Fruit fly (Drosophila melanogaster) whole organism, embryonic: ENCODE data around the gene TyrRII.

Experiments
- Bdp1 ChIP-seq: fragments of 200-800 bp; sonication (Bioruptor generic); optimal IDR thresholded peaks from 3 replicates; lab custom pipeline; 2016; ENCODE audit warnings: missing biosample characterization, missing genetic modification characterization
- CG10321 ChIP-seq: fragments of 200-800 bp; sonication (Bioruptor generic); IDR thresholded peaks from 2 replicates; pipeline ENCODE4 v1.3.6; 2022; ENCODE audit warnings: missing biosample characterization, missing genetic modification characterization
- CG11560 ChIP-seq: fragments of 200-800 bp; sonication (Bioruptor generic); IDR thresholded peaks from 3 replicates; pipeline ENCODE4 v1.3.6; 2022; ENCODE audit warnings: missing biosample characterization, missing genetic modification characterization
- CG12104 ChIP-seq: fragments of 200-800 bp; sonication (Bioruptor generic); optimal IDR thresholded peaks from 3 replicates; lab custom pipeline; 2016; ENCODE audit warnings: missing biosample characterization, missing genetic modification characterization
- CG16779 ChIP-seq: fragments of 200-800 bp; sonication (Bioruptor generic); IDR thresholded peaks from 2 replicates; pipeline ENCODE4 v1.3.6; 2022; ENCODE audit warnings: missing biosample characterization, missing genetic modification characterization
- CG18476 ChIP-seq: fragments of 200-800 bp; sonication (Bioruptor generic); optimal IDR thresholded peaks from 2 replicates; lab custom pipeline; 2016; ENCODE audit warnings: missing biosample characterization, mild to moderate bottlenecking, missing genetic modification characterization
- CG3847 ChIP-seq: fragments of 200-800 bp; sonication (Bioruptor generic); IDR thresholded peaks from 2 replicates; pipeline ENCODE4 v1.3.6; 2022; ENCODE audit warnings: missing biosample characterization, missing genetic modification characterization
- CG4360 ChIP-seq: fragments of 200-800 bp; sonication (Bioruptor generic); IDR thresholded peaks from 2 replicates; pipeline ENCODE4 v1.3.6; 2022; ENCODE audit warnings: missing biosample characterization, missing genetic modification characterization
- CG6175 ChIP-seq: fragments of 200-800 bp; sonication (Bioruptor generic); IDR thresholded peaks from 3 replicates; pipeline ENCODE4 v1.3.6; 2022; ENCODE audit warnings: missing biosample characterization, missing genetic modification characterization
- CG6683 ChIP-seq: fragments of 200-800 bp; sonication (Bioruptor generic); optimal IDR thresholded peaks from 2 replicates; lab custom pipeline; 2017; ENCODE audit warnings: missing biosample characterization, mild to moderate bottlenecking, missing genetic modification characterization, missing genetic modification reagents
- CG7372 ChIP-seq: fragments of 200-800 bp; sonication (Bioruptor generic); IDR thresholded peaks from 2 replicates; pipeline ENCODE4 v1.3.6; 2022; ENCODE audit warnings: missing biosample characterization, missing genetic modification characterization
- CG7786 ChIP-seq: fragments of 200-800 bp; sonication (Bioruptor generic); optimal IDR thresholded peaks from 2 replicates; lab custom pipeline; 2016; ENCODE audit warnings: missing biosample characterization, missing genetic modification characterization
- CG9932 ChIP-seq: fragments of 200-800 bp; sonication (Bioruptor generic); IDR thresholded peaks from 2 replicates; pipeline ENCODE4 v1.3.6; 2022; ENCODE audit warnings: missing biosample characterization, missing genetic modification characterization
- CkIIα-i1 ChIP-seq: fragments of 200-800 bp; sonication (Bioruptor generic); IDR thresholded peaks from 2 replicates; pipeline ENCODE4 v1.3.6; 2022; ENCODE audit warnings: missing biosample characterization, missing genetic modification characterization
- Dbx ChIP-seq: fragments of 200-800 bp; sonication (Bioruptor generic); IDR thresholded peaks from 3 replicates; pipeline ENCODE4 v1.3.6; 2022; ENCODE audit warnings: missing biosample characterization, missing genetic modification characterization
- Dp ChIP-seq: fragments of 200-800 bp; sonication (Bioruptor generic); optimal IDR thresholded peaks from 2 replicates; lab custom pipeline; 2018; ENCODE audit warnings: missing biosample characterization, mild to moderate bottlenecking, missing genetic modification characterization, moderate library complexity
- E2f1 ChIP-seq: fragments of 200-800 bp; sonication (Bioruptor generic); IDR thresholded peaks from 2 replicates; pipeline ENCODE4 v1.3.6; 2022; ENCODE audit warnings: missing biosample characterization, missing genetic modification characterization
- ERR ChIP-seq: fragments of 200-800 bp; sonication (Bioruptor generic); optimal IDR thresholded peaks from 2 replicates; lab custom pipeline; 2016; ENCODE audit warnings: missing biosample characterization, missing genetic modification characterization
- Eip74EF ChIP-seq, 2 experiments: fragments of 200-800 bp in 1 of 2; fragments of >200 bp in 1 of 2; sonication (Bioruptor generic) in 1 of 2; optimal IDR thresholded peaks; 2 replicates each; lab custom pipeline; 2017 to 2019; ENCODE audit warnings: missing biosample characterization in 2 of 2, missing genetic modification characterization in 2 of 2, mild to moderate bottlenecking in 1 of 2, moderate library complexity in 1 of 2
- H15 ChIP-seq: fragments of 200-800 bp; sonication (Bioruptor generic); IDR thresholded peaks from 3 replicates; pipeline ENCODE4 v1.3.6; 2022; ENCODE audit warnings: missing biosample characterization, missing genetic modification characterization
- HHEX ChIP-seq: fragments of 200-800 bp; sonication (Bioruptor generic); optimal IDR thresholded peaks from 3 replicates; lab custom pipeline; 2017; ENCODE audit warnings: missing biosample characterization, mild to moderate bottlenecking, missing genetic modification characterization, missing genetic modification reagents
- Med ChIP-seq: fragments of 200-800 bp; sonication (Bioruptor generic); peaks from one replicate; lab custom pipeline; 2016; ENCODE audit warnings: missing biosample characterization, missing genetic modification characterization, mild to moderate bottlenecking, inconsistent platforms, moderate library complexity
- Myb ChIP-seq: fragments of 200-800 bp; sonication (Bioruptor generic); optimal IDR thresholded peaks from 2 replicates; lab custom pipeline; 2016; ENCODE audit warnings: missing biosample characterization, missing genetic modification characterization
- NFAT ChIP-seq: fragments of 200-800 bp; sonication (Bioruptor generic); IDR thresholded peaks from 2 replicates; pipeline ENCODE4 v1.3.6; 2022; ENCODE audit warnings: missing biosample characterization, missing genetic modification characterization
- Ssrp ChIP-seq: fragments of 200-800 bp; sonication (Bioruptor generic); optimal IDR thresholded peaks from 2 replicates; lab custom pipeline; 2018; ENCODE audit warnings: missing biosample characterization, mild to moderate bottlenecking, missing genetic modification characterization, moderate library complexity
- Trl ChIP-seq, 3 experiments: fragments of >200 bp in 2 of 3; fragments of 200-800 bp in 1 of 3; sonication (Bioruptor generic) in 1 of 3; optimal IDR thresholded peaks; 2 replicates in 1 of 3; 3 replicates in 2 of 3; lab custom pipeline; 2016 to 2017; ENCODE audit warnings: missing biosample characterization in 1 of 3, missing genetic modification characterization in 1 of 3
- ato ChIP-seq: fragments of 200-800 bp; sonication (Bioruptor generic); IDR thresholded peaks from 2 replicates; pipeline ENCODE4 v1.3.6; 2022; ENCODE audit warnings: missing biosample characterization, missing genetic modification characterization; ENCODE audit not compliant: partially characterized antibody
- cas ChIP-seq: fragments of 200-800 bp; sonication (Bioruptor generic); IDR thresholded peaks from 2 replicates; pipeline ENCODE4 v1.3.6; 2022; ENCODE audit warnings: missing biosample characterization, missing genetic modification characterization
- chm ChIP-seq: fragments of 200-800 bp; sonication (Bioruptor generic); IDR thresholded peaks from 2 replicates; pipeline ENCODE4 v1.3.6; 2022; ENCODE audit warnings: missing biosample characterization, missing genetic modification characterization
- crc ChIP-seq: fragments of 200-800 bp; sonication (Bioruptor generic); optimal IDR thresholded peaks from 2 replicates; lab custom pipeline; 2016; ENCODE audit warnings: missing biosample characterization, missing genetic modification characterization
- crol ChIP-seq: fragments of 200-800 bp; sonication (Bioruptor generic); IDR thresholded peaks from 2 replicates; pipeline ENCODE4 v1.3.6; 2022; ENCODE audit warnings: missing biosample characterization, missing genetic modification characterization
- dan ChIP-seq: fragments of 200-800 bp; sonication (Bioruptor generic); IDR thresholded peaks from 2 replicates; pipeline ENCODE4 v1.3.6; 2022; ENCODE audit warnings: missing biosample characterization, missing genetic modification characterization
- disco-r ChIP-seq: fragments of 200-800 bp; sonication (Bioruptor generic); optimal IDR thresholded peaks from 2 replicates; lab custom pipeline; 2016; ENCODE audit warnings: missing biosample characterization, missing genetic modification characterization
- emc ChIP-seq: fragments of 200-800 bp; sonication (Bioruptor generic); optimal IDR thresholded peaks from 2 replicates; lab custom pipeline; 2016; ENCODE audit warnings: missing biosample characterization, missing genetic modification characterization
- grn ChIP-seq: fragments of 200-800 bp; sonication (Bioruptor generic); optimal IDR thresholded peaks from 3 replicates; lab custom pipeline; 2017; ENCODE audit warnings: missing biosample characterization, missing genetic modification characterization
- h ChIP-seq: fragments of >200 bp; optimal IDR thresholded peaks from 2 replicates; lab custom pipeline; 2017
- hth ChIP-seq: fragments of >200 bp; optimal IDR thresholded peaks from 2 replicates; lab custom pipeline; 2017; ENCODE audit warnings: inconsistent platforms
- jing ChIP-seq: fragments of 200-800 bp; sonication (Bioruptor generic); optimal IDR thresholded peaks from 2 replicates; lab custom pipeline; 2018; ENCODE audit warnings: missing biosample characterization, mild to moderate bottlenecking, missing genetic modification characterization
- nom ChIP-seq: fragments of 200-800 bp; sonication (Bioruptor generic); optimal IDR thresholded peaks from 2 replicates; lab custom pipeline; 2017; ENCODE audit warnings: missing biosample characterization, missing genetic modification characterization, mild to moderate bottlenecking, moderate library complexity, missing genetic modification reagents
- odd ChIP-seq: fragments of 200-800 bp; sonication (Bioruptor generic); optimal IDR thresholded peaks from 2 replicates; lab custom pipeline; 2017; ENCODE audit warnings: missing biosample characterization, mild to moderate bottlenecking, missing genetic modification characterization
- otp ChIP-seq: fragments of 200-800 bp; sonication (Bioruptor generic); IDR thresholded peaks from 3 replicates; pipeline ENCODE4, ENCODE4 v1.3.6; 2022; ENCODE audit warnings: missing biosample characterization, missing genetic modification characterization
- prd ChIP-seq, 3 experiments: fragments of >200 bp in 2 of 3; fragments of 200-800 bp in 1 of 3; sonication (Bioruptor generic) in 1 of 3; optimal IDR thresholded peaks in 2 of 3; IDR thresholded peaks in 1 of 3; 2 replicates in 2 of 3; 3 replicates in 1 of 3; pipeline versions ENCODE4 v1.3.6 to Lab custom; 2017 to 2022; ENCODE audit warnings: missing biosample characterization in 1 of 3, missing genetic modification characterization in 1 of 3
- ro ChIP-seq: fragments of 200-800 bp; sonication (Bioruptor generic); IDR thresholded peaks from 2 replicates; pipeline ENCODE4 v1.3.6; 2022; ENCODE audit warnings: missing biosample characterization, missing genetic modification characterization
- salm ChIP-seq: fragments of 200-800 bp; sonication (Bioruptor generic); optimal IDR thresholded peaks from 2 replicates; lab custom pipeline; 2018; ENCODE audit warnings: missing biosample characterization, mild to moderate bottlenecking, missing genetic modification characterization
- sens-2 ChIP-seq: fragments of 200-800 bp; sonication (Bioruptor generic); IDR thresholded peaks from 2 replicates; pipeline ENCODE4 v1.3.6; 2022; ENCODE audit warnings: missing biosample characterization, missing genetic modification characterization
- sim ChIP-seq: fragments of 200-800 bp; sonication (Bioruptor generic); IDR thresholded peaks from 2 replicates; pipeline ENCODE4 v1.3.6; 2022; ENCODE audit warnings: missing biosample characterization, missing genetic modification characterization
- slp2 ChIP-seq: fragments of 200-800 bp; sonication (Bioruptor generic); optimal IDR thresholded peaks from 2 replicates; lab custom pipeline; 2016; ENCODE audit warnings: missing biosample characterization, missing genetic modification characterization
- sr ChIP-seq: fragments of 200-800 bp; sonication (Bioruptor generic); IDR thresholded peaks from 3 replicates; pipeline ENCODE4 v1.3.6; 2022; ENCODE audit warnings: missing biosample characterization, missing genetic modification characterization
- ssp ChIP-seq: fragments of 200-800 bp; sonication (Bioruptor generic); IDR thresholded peaks from 2 replicates; pipeline ENCODE4 v1.3.6; 2022; ENCODE audit warnings: missing biosample characterization, missing genetic modification characterization
- sug ChIP-seq: fragments of 200-800 bp; optimal IDR thresholded peaks from 2 replicates; lab custom pipeline; 2019; ENCODE audit warnings: missing biosample characterization, mild to moderate bottlenecking, missing genetic modification characterization, moderate library complexity
- yki ChIP-seq: fragments of >200 bp; optimal IDR thresholded peaks from 3 replicates; lab custom pipeline; 2018

The TyrRII gene

DNA sequence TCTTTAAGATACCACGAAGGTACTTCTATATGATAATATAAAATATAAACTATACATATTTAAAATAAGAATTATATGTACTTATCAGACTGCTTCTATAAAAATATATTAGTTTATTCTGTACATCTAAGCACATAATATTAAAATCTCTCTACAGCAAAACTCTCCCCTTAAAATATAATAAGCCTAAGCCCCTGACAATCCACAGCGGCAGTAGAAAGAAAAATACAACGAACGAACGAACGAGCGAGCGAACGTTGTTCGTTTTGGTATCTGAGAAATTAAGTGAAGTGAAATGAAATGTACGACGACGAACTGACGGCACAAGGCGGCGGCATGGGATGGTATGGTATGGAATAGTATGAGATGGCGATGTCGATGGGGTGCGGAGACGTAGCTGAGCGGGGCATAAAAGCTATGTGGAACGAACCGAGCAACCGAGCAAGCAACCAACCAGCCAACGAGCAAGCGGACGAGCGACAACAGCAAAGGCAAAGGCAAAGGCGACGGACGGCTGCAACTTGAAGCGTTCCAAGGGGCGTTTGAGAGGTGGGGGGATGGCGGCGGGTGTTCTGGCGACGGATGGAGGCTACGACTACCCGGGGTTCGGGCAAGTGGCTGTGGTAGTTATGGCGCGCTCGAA is 35.8 kb upstream of the TyrRII start (continued):
- peak; percentile 99 for TF ChIP-seq sug (tag; lab: Kevin White, UChicago)
- peak; percentile 91 for TF ChIP-seq sens-2 (GFP tag; lab: Robert Waterston, UW)
- peak; percentile 55; the same call in 1 of the 3 replicates for TF ChIP-seq sr (GFP tag; lab: Robert Waterston, UW)
- TF ChIP-seq crc (GFP tag; lab: Kevin White, UChicago): peak; percentile 73
- TF ChIP-seq Dp (GFP tag; lab: Kevin White, UChicago): peak; percentile 26
- TF ChIP-seq grn (GFP tag; lab: Kevin White, UChicago): no peak
- peak; percentile 98 for TF ChIP-seq CG7372 (GFP tag; lab: Robert Waterston, UW)
- TF ChIP-seq crol (GFP tag; lab: Robert Waterston, UW): peak; percentile 99
- no peak for TF ChIP-seq ato (GFP tag; lab: Robert Waterston, UW)
- TF ChIP-seq CG10321 (GFP tag; lab: Robert Waterston, UW): peak; percentile 83
- peak; percentile 99 for TF ChIP-seq HHEX (GFP tag; lab: Kevin White, UChicago)
- TF ChIP-seq CkIIα-i1 (GFP tag; lab: Robert Waterston, UW): peak; percentile 69; the same call in 1 of the 2 replicates
- TF ChIP-seq ro (GFP tag; lab: Robert Waterston, UW): peak; percentile 95
- peak; percentile 99 for TF ChIP-seq CG3847
- peak; percentile 41 for TF ChIP-seq Bdp1 (GFP tag; lab: Kevin White, UChicago)
- peak; percentile 99 for TF ChIP-seq Ssrp
- TF ChIP-seq salm: peak; percentile 98
- peak; percentile 93 for TF ChIP-seq ssp (GFP tag; lab: Robert Waterston, UW)
- peak; percentile 99 for TF ChIP-seq CG6175
- TF ChIP-seq CG16779 (GFP tag; lab: Robert Waterston, UW): peak; percentile 85
- TF ChIP-seq CG11560: peak; percentile 90
- TF ChIP-seq ERR (GFP tag; lab: Kevin White, UChicago): no peak
- TF ChIP-seq Med (GFP tag; lab: Kevin White, UChicago): peak; percentile 93
- TF ChIP-seq emc (GFP tag; lab: Kevin White, UChicago): peak; percentile 42
- TF ChIP-seq otp (GFP tag; lab: Robert Waterston, UW): peak; percentile 91; the same call in 2 of the 3 replicates
- peak; percentile 55 for TF ChIP-seq Myb
- peak; percentile 95 for TF ChIP-seq NFAT
- no peak for TF ChIP-seq h
- peak; percentile 99 for TF ChIP-seq CG6683 (GFP tag; lab: Kevin White, UChicago)
- TF ChIP-seq CG12104: peak; percentile 96
- TF ChIP-seq sim (GFP tag; lab: Robert Waterston, UW): peak; percentile 94
- no peak for TF ChIP-seq prd (optimal IDR thresholded peaks at IDR 0.05; lab: Kevin White, UChicago)
- TF ChIP-seq prd (GFP tag; IDR thresholded peaks at IDR 0.05; lab: Robert Waterston, UW): peak; percentile 98
- peak; percentile 95 for TF ChIP-seq cas (GFP tag; lab: Robert Waterston, UW)
- peak; percentile 99 for TF ChIP-seq Dbx
- peak; percentile 6 for TF ChIP-seq chm (GFP tag; lab: Robert Waterston, UW)
- peak; percentile 97 for TF ChIP-seq nom (GFP tag; lab: Kevin White, UChicago)
- peak; percentile 99 for TF ChIP-seq E2f1 (GFP tag; lab: Robert Waterston, UW)
- TF ChIP-seq yki (lab: Kevin White, UChicago): no peak
- TF ChIP-seq CG4360 (GFP tag; lab: Robert Waterston, UW): peak; percentile 71; the same call in 1 of the 2 replicates
- TF ChIP-seq CG18476 (GFP tag; lab: Kevin White, UChicago): peak; percentile 91
- peak; percentile 99 for TF ChIP-seq odd (GFP tag; lab: Kevin White, UChicago)
- TF ChIP-seq hth (lab: Kevin White, UChicago): no peak
- peak in 1 of 2 experiments; percentile 99 for TF ChIP-seq Eip74EF (GFP tag; optimal IDR thresholded peaks at IDR 0.05; lab: Kevin White, UChicago)
- TF ChIP-seq CG7786 (GFP tag; lab: Kevin White, UChicago): peak; percentile 70
- TF ChIP-seq Trl (optimal IDR thresholded peaks at IDR 0.05; lab: Kevin White, UChicago): peak in 1 of 2 experiments; percentile 56
- TF ChIP-seq Trl (GFP tag; optimal IDR thresholded peaks at IDR 0.05; lab: Kevin White, UChicago): peak; percentile 57
- TF ChIP-seq disco-r: peak; percentile 13
- TF ChIP-seq slp2 (GFP tag; lab: Kevin White, UChicago): peak; percentile 80
- TF ChIP-seq dan (GFP tag; lab: Robert Waterston, UW): peak; percentile 53; the same call in 1 of the 2 replicates
- TF ChIP-seq CG9932 (GFP tag; lab: Robert Waterston, UW): peak; percentile 99
- TF ChIP-seq jing (GFP tag; lab: Kevin White, UChicago): peak; percentile 84
- peak; percentile 98 for TF ChIP-seq H15 (GFP tag; lab: Robert Waterston, UW)
